Worm (Caenorhabditis elegans) whole organism, dauer: ENCODE measurements around the gene C44B9.3.

ENCODE experiments used
- unc-62 ChIP-seq: sonication (generic microtip); optimal IDR thresholded peaks from 2 replicates; lab custom pipeline; 2017; ENCODE audit warnings: missing biosample characterization, missing genetic modification reagents, missing genetic modification characterization

C44B9.3 gene

ce11 chrIII:10880083-10880482 is at the start of gene C44B9.3:
C44B9.3 (minus strand) TSS chrIII:10880183.
- TF ChIP-seq unc-62: no peak

DNA sequence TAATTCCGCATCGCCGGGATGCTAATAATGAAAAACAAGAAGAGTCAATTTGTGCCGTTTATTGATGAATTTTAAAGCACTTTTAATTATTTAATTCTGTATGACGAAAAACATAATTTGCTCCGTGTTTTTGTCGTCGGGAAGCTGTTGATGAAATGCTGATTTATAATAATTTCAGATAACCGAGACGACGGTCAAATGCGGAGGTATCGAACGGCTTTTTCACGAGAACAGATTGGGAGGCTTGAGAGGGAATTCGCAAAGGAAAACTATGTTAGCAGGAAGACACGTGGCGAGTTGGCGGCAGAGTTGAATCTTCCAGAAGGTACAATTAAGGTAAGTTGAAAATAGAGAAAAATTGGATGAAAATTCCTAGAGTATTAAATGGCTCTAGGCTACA is 43.6 kb upstream of the C44B9.3 start:
- TF ChIP-seq unc-62: no peak

DNA sequence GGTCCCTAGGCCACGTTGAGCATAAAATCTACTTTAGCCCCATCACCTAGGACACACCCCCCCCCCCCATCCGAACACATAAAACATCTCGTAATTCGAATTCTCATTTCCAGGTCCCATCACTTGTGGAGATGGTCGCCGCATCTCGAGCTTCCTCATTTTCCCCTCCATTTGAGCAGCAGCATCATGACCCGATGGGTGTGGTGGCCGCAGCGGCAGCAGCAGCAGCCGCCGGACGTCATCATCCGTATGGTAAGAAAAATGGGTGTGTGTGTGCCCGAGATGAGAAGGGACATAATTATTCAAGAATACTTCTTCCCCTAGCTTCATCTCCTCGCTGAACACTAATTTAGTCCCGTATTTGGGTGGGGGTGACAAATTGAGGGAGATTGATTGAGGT is 41.5 kb upstream of the C44B9.3 start:
- no peak for TF ChIP-seq unc-62

- TF ChIP-seq unc-62: no peak
Measured at ce11 chrIII:10920044-10920443, 40.1 kb upstream of the C44B9.3 start, which contains the start of gene vab-7. vab-7 (plus strand) TSS chrIII:10920344.

ce11 chrIII:10914971-10915370 is 35.0 kb upstream of the C44B9.3 start:
- TF ChIP-seq unc-62: no peak

DNA sequence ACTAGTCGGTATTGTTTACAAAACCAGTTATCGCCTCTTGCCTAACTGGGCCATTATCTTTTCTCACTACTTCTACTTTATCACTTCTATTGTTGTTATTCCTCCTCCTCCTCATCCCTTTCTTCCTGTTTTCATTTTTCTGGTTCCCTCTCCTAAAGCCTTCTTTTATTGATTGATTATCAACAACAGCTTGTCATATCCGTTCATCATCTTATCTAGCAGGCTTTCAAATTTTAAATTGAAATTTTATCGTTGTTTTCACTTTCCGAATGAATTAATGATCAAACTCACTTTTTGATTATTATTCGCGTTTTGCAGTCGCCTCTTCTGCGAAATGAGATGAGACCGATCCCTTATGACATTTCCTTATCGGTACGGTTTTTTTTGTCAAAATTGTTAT is 31.2 kb upstream of the C44B9.3 start, which contains the start of gene cut-6:
TSS of gene cut-6 (plus strand) at position 301 of the 400 bp plus-strand sequence.
- TF ChIP-seq unc-62: no peak

DNA sequence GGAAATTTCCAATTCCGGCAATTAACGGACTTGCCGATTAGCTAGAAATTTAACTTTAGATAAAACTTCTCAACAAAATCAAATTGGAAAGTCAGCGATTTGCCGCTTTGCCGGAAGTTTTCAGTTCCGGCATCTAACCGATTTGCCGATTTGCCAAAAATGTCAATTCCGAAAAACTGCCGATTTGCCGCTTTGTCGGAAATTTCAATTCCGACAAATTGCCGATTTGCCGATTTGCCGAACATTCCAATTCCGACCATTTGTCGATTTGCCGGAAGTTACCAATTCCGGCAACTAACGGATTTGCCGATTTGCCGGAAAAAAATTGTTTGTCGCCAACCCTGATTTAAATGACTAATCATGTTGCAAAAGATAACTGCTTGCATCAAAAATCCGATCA is 29.2 kb upstream of the C44B9.3 start:
- no peak for TF ChIP-seq unc-62

- TF ChIP-seq unc-62: no peak
Measured at ce11 chrIII:10908543-10908942, 28.6 kb upstream of the C44B9.3 start.

ce11 chrIII:10907678-10908217 is 27.8 kb upstream of the C44B9.3 start:
- TF ChIP-seq unc-62: no peak

- TF ChIP-seq unc-62: no peak
Measured at ce11 chrIII:10906325-10906724, 26.3 kb upstream of the C44B9.3 start.

DNA sequence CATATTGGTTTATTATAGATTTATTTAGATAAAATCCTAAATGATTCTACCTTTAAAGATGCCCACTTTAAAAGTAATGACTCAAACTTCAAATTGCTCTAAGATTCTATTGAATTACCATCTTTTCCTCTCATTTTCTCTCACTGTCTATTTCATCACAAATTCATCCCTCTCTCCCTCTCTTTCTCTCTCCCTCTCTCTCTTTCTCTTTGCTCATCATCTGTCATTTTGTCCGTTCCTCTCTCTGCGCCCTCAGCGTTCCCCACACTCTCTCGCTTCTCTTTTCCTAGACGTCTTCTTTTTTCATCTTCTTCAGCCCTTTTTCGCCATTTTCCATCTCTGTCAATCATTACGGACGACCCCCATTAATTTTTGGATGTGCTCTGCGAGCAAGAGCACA is 25.1 kb upstream of the C44B9.3 start:
- no peak for TF ChIP-seq unc-62

- no peak for TF ChIP-seq unc-62
Measured at ce11 chrIII:10904320-10904961, 24.5 kb upstream of the C44B9.3 start.

ce11 chrIII:10903009-10903609 is 23.1 kb upstream of the C44B9.3 start:
- no peak for TF ChIP-seq unc-62

ce11 chrIII:10902341-10902740 is 22.4 kb upstream of the C44B9.3 start, which contains the start of gene unc-119:
unc-119 (plus strand) TSS chrIII:10902641.
- no peak for TF ChIP-seq unc-62

ce11 chrIII:10895817-10896413 is 15.9 kb upstream of the C44B9.3 start, which contains the start of gene com-1:
com-1 (plus strand) TSS chrIII:10896363.
- TF ChIP-seq unc-62: no peak

- no peak for TF ChIP-seq unc-62
Measured at ce11 chrIII:10894220-10894619, 14.2 kb upstream of the C44B9.3 start, which contains the start of gene fbxb-87. fbxb-87 (plus strand) TSS chrIII:10894520.

ce11 chrIII:10888824-10889223 is 8.8 kb upstream of the C44B9.3 start:
- TF ChIP-seq unc-62: no peak

DNA sequence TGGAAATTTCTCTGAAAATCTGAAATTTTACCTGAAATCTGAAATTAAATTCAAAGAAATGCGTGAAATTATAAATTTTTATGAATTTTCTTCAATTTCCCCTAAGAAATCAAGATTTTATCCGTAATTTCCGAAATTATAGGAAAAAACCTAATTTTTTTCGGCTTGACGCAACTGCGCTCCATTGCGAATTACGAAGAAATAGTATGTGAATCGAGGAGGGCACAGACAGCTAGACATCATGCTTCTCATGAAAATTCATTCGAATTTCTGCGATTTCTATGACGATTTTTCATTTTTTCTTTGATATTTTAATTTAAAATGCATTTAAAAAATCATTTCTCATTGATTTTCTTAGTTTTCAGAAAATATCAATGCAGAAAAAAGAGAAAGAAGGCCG is 2.0 kb upstream of the C44B9.3 start:
- TF ChIP-seq unc-62: no peak
